Worm (Caenorhabditis elegans) whole organism, dauer: ENCODE results near the gene ubh-3.

ENCODE experiments used
- unc-62 ChIP-seq: sonication (generic microtip); optimal IDR thresholded peaks from 2 replicates; lab custom pipeline; 2017; ENCODE audit warnings: missing biosample characterization, missing genetic modification reagents, missing genetic modification characterization

The ubh-3 gene

DNA sequence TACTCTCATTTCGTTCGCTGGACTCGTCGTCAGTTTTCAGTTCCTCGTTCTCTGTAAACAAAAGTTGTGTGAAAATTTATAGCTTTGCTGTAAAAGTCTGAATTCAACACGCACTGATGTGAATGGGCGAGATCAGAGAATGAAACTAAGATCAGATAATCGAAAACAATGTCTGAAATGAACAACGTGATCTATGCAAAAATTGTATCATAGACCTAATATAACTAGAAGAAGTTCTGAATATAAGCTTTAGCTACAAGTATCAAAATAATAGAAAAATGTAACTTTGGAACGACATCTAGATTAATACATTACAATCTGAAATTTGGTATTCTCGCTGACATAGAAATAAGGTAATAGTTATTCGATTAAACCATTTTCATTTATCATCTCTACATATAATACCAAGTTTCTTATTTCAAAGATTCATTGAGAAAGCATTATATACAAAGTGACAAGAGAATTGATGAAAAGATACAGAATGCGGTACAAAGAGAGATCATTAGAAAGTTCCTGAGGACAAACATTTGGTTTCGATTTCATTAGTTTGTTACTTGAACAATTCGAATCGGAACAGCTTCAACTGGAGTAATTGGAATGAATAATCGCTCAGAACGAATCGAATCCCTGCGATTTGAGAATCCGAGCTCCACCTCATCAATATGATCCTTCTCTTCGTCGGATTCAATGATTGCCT lies 4.3 kb downstream of the ubh-3 start, which contains the start of gene moc-2:
moc-2 (minus strand) TSS at position 51 of the 697 bp plus-strand sequence.
- TF ChIP-seq unc-62 (GFP tag; lab: Kevin White, UChicago): no peak

DNA sequence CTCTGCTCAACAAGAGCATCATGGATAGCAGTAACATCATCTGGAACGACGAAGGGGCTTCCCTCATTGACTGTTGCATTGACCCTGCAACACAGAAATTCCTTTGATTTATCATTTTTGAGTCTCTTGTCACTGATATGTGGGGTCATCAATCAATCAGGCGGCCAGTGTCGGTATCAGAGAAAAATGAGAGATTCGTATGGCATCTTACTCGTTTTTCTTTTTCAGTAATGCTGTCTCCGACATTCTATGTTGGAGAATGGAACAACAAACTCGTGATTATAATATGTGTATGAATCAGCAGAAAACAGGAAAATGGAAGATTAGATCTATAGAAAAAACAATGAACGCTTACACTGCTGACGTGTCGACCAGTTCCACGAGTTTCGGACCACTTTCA lies 5.4 kb downstream of the ubh-3 start:
- TF ChIP-seq unc-62 (GFP tag; lab: Kevin White, UChicago): no peak

DNA sequence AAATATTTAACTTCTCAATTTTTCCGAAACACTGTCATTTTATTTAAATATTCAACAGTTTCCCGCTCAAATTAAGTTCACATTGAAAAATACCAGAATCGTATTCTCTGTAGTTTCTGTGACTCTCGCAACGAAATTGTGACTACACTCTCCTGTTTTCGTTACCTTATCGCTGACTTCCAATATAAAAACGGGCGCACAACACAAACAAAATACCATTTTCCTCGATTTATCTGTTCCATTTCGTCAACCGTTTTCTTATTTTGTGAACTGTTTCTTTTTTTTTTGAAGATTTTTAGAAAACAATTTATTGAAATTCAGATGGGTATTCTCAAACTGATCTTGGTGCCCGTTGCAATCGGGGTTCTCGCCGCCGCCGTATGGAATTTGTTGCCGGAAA lies 9.7 kb downstream of the ubh-3 start, which contains the start of gene W01A11.1:
W01A11.1 (plus strand) TSS at position 322 of the 400 bp plus-strand sequence.
- no peak for TF ChIP-seq unc-62 (GFP tag; lab: Kevin White, UChicago)

DNA sequence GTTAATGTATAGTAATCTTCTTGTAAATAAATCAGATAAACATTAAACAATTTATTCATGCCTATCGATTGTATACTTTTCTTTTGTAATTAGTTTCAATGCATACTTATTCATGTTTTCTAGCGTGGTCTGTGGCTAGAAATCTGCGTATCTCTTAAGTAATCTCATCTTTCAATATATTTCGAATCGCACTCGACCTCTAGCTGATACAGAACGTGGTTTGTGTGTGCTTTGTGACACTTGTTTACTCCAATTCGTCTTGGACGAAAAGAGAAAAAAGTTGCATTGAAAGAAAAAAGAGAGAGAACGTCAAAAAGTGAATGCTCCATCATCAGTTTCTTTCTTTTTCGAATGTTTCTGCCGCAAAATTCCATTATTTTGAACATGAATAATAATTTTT lies 10.2 kb downstream of the ubh-3 start:
- no peak for TF ChIP-seq unc-62 (GFP tag; lab: Kevin White, UChicago)

DNA sequence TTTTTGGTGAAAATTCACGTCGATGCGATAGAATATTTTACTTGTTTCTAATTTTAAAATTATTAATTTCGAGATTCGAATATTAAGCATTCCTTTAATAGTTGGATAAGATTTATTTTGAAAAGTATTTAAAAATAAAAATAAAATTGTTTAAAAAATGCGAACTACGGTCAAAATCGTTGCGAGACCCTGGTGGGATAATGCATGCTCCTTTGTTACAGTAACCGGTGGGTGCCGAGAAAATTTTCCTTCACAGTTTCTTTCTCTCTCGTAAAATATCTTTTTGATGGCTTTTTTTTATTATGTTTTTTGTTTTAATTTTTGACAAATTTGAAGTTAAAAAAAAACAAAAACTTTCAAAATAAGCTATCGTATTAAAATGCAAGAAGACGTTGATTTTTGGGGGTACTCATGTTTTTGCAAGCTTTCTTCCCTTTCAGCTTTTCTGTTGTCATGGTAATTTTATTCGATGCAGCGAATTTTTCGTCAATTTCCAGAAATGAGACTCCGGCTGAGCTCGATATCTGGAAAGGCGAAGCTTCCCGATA lies 11.9 kb downstream of the ubh-3 start, which contains the start of gene dgtr-1:
dgtr-1 (plus strand) TSS at position 498 of the 548 bp plus-strand sequence.
- no peak for TF ChIP-seq unc-62 (GFP tag; lab: Kevin White, UChicago)

DNA sequence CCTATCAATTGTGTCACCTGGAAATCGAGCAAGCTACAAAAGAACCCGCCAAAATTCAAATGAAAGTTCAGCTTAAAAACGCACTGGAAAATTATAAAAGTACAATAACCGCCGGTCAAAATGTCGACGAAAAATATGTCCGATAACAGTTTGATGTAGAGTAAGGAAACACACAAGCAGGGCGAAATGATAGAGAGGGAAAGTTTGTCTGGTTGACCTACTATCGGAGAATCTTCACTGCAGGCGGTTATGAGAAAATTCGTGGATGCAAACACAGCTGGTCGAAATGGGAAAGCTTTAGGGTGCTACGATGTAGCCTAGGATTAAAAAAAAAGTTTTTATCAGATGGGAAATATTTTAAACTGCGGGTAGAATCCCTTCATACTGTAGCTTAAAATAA lies 13.2 kb downstream of the ubh-3 start:
- TF ChIP-seq unc-62 (GFP tag; lab: Kevin White, UChicago): no peak

DNA sequence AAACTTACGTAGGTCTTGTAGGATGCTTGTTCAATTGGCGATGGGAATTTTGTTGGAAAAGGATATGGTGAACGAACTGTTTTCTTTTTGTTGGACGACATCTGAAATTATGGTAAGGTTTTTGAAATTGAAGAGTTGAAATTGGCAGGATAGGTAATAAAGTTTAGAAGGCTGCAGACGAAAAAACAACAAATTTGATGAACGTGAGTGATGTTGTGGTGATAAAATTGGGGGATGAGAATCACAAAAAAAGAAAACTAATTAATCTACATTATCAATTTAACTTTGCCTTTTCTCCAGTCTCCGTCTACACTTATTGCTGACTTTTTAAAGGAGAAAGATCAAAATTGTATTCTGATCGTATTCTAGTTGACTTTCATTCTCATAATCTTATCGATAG lies 14.8 kb downstream of the ubh-3 start, which contains the start of gene cpt-6:
cpt-6 (minus strand) TSS at position 101 of the 400 bp plus-strand sequence.
- TF ChIP-seq unc-62 (GFP tag; lab: Kevin White, UChicago): no peak

DNA sequence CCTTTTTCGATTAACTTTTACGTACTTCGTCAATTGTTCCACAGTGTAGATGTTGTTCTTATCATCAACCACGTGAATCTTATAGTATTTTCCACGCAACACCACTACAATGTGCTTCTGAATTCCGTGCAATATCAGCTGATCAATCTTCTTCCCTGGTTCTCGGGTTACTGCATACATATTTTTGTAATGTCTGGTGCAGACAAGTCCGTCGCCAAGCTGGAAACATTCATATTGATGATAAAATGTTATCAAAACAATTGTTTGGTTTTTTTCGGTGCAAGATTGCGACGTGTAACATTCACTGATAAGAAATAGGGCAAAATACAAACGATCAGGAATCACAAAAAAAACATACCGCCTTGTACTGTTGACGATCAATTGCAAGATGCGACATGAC lies 16.1 kb downstream of the ubh-3 start:
- no peak for TF ChIP-seq unc-62 (GFP tag; lab: Kevin White, UChicago)

DNA sequence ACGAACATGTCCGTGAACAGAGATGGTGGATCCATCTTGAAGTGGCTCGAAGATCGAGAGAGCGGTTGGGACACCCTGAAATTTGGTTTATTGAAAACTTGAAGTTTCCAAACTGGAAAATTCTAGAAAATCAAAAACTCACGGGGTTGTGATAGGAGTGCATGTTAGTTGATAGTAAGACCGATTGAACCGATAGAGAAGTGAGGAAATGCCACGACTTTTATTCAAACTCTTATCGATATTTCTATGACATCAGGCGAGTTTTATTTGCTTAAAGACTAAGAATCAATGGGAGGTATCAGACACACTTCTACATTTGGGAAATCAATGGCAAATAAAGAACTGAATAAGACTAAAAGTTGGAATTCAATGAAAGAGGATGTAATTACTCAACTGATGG lies 19.8 kb downstream of the ubh-3 start, which contains the start of gene lec-10:
lec-10 (minus strand) TSS at position 272 of the 400 bp plus-strand sequence.
- no peak for TF ChIP-seq unc-62 (GFP tag; lab: Kevin White, UChicago)

DNA sequence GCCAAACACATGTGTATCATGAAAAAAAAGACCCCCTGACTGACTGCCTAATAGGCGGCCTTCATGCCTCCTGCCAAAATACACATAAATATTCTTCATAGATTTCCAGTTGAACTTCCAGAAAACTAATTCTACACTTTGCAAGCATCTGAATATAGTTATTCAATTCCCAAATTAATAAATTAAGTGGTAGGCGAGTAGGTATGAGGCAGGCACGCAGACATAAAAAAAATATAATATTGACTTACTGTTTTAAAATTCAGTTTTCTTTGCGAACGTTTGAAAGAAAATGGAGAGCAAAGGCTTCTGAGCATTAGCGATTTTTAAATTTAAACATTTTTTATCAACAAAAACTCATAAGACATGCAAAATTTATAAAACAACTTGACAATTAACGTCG lies 20.7 kb downstream of the ubh-3 start:
- no peak for TF ChIP-seq unc-62 (GFP tag; lab: Kevin White, UChicago)

DNA sequence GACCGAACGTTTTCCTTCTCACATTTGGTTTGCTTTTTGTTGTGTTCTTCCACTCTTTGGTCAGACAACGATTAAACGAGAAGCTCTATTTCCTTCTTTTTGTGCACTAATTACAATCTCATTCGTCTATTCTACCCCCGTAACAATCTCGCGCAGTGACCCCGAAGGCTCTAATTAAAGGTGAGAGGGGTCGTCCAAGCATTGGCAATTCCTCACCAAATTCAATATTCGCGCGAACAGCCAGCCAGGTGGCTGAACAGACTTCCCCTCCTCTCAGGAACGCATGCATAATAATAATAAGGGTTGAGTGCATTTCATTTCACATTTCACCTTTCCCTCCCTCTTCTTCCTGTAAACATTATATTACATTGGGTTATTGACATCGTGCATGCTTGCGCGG lies 23.5 kb downstream of the ubh-3 start:
- TF ChIP-seq unc-62 (GFP tag; lab: Kevin White, UChicago): no peak

DNA sequence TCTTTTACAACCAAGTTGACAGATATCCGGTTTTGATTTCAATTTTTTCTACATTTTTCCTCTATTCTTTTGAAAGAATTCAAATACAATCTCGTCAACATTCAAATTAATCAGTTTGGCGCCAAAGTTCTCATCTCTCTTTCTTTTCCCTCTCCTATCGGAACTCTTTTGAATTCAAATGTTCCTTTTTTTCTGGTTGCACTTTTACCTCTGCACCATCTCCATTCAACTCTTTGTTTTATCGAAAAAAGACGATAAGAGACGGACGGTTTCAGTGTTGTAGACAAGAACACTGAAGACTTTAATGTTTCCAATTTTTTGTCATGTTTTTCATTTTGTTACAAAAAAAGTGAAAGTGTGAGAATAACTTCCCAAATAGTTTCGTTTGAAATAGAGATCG lies 32.6 kb downstream of the ubh-3 start:
- no peak for TF ChIP-seq unc-62 (GFP tag; lab: Kevin White, UChicago)

DNA sequence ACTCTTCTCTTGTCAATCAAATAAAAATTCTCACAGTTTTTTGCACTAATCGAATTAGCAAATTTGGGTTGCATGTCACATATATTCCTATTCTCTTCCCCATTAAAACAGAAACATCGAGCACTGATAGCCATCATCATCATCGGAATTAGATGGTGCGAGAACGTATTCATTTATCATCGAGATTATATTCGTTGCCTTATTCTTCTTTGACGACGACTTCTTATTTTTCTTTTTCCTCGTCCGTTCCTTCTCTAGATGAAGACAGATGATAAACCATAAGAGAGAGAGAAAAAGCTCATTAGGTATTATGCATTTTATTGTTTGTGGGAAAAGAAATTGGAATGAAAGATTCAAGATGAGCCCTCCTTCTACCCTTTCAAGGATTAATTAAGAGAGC lies 37.4 kb downstream of the ubh-3 start:
- no peak for TF ChIP-seq unc-62 (GFP tag; lab: Kevin White, UChicago)

DNA sequence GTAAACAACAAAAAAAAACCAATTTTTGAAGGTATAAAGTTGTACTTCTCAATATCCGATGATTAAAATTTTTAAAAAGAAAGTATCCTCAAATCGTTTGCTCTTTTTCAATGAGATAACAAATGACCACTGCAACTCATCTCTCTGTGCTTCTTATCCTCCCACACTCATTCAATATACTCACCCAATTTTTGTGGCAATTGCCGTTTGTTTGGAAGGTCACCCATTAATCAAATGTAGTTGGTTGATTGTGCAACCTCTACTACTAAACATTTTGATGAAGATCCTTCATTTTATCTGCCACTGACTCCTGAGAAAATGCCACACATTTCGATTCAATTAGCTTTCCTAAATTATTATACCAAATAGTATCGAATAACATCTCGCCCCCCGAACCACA lies 40.9 kb downstream of the ubh-3 start:
- TF ChIP-seq unc-62 (GFP tag; lab: Kevin White, UChicago): no peak

DNA sequence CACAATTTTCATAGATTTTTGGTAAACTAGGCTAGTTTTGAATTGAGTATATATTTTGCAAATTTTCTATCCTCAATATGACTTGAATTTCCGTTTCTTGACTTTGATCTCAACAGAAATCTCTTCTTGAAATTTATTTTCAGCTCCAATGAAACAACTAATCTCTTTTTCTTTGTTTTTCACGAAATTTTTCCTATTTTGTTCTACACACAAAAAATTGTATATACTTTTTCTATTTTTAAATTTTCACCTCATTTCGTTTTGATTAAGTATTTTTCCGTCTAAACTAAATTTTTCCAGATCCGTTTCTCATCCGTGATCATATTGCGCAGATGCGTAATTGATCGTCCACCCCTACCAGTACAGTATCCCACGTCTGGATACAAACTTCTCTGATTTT lies 43.8 kb downstream of the ubh-3 start, which contains the start of gene unc-83:
unc-83 (plus strand) TSS at position 301 of the 400 bp plus-strand sequence.
- no peak for TF ChIP-seq unc-62 (GFP tag; lab: Kevin White, UChicago)

DNA sequence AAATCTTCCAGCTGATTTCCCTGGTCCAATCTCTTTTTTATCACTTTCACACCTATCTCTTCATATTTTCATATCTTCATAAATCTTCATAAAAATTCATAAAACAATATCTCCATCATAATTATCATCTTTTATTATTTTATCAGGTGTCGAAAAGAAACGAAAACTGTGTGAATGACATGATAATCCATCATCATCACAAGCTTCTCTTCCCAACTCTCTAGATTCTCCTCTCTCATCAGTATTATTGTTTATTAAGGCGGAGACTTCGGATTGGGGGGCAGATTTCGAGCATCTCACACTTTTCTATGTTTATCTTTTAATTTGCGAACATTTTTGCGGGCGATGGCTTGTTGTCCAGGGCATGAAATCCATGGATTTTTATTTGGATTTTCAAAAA lies 44.4 kb downstream of the ubh-3 start:
- TF ChIP-seq unc-62 (GFP tag; lab: Kevin White, UChicago): no peak

DNA sequence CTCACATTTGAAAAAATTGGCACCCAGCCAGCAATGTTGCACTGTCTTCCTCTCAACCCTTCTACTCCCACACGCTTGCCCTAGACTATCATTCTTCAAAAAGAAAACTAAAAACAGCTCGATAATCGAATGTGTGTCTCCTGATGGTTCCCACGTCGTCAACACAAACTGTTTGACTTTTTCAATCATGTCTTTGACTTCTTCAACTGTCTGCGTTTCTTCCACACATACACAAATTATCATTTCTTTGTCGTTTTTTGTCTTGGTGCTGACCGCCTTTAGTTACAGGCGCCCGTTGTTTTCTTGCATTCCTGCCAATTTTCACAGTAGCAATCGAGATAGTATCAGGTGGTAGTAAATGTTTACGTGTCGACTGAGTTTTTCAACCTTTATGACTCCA lies 46.0 kb downstream of the ubh-3 start:
- no peak for TF ChIP-seq unc-62 (GFP tag; lab: Kevin White, UChicago)
